Worm (Caenorhabditis elegans) whole organism, midembryonic: ENCODE results near the gene his-59.

Source experiments
- T22C8.4 ChIP-seq: fragments of 200-800 bp; sonication (Bioruptor generic); IDR thresholded peaks from 2 replicates; pipeline ENCODE4 v1.3.6; 2022; ENCODE audit warnings: missing genetic modification characterization, missing compliant biosample characterization
- cog-1 ChIP-seq: sonication (generic microtip); optimal IDR thresholded peaks from 2 replicates; lab custom pipeline; 2016; ENCODE audit warnings: missing genetic modification characterization, missing compliant biosample characterization
- flt-1 ChIP-seq: fragments of 200-800 bp; sonication (Bioruptor generic); IDR thresholded peaks from 2 replicates; pipeline ENCODE4 v1.3.6; 2022; ENCODE audit warnings: missing genetic modification characterization, missing compliant biosample characterization
- med-1 ChIP-seq: sonication (generic microtip); optimal IDR thresholded peaks from 2 replicates; lab custom pipeline; 2017; ENCODE audit warnings: missing genetic modification characterization, mild to moderate bottlenecking, missing compliant biosample characterization, antibody characterized with exemption, missing genetic modification reagents; ENCODE audit not compliant: insufficient read depth
- ref-1 ChIP-seq: fragments of 200-800 bp; sonication (Bioruptor generic); conservative IDR thresholded peaks from 2 replicates; pipeline ENCODE4 v1.3.6; 2022; ENCODE audit warnings: missing genetic modification reagents, missing genetic modification characterization, missing compliant biosample characterization
- tab-1 ChIP-seq: fragments of 200-800 bp; sonication (Bioruptor generic); IDR thresholded peaks from 2 replicates; pipeline ENCODE4 v1.3.6; 2022; ENCODE audit warnings: missing genetic modification characterization, missing compliant biosample characterization
- ztf-23 ChIP-seq: fragments of 200-800 bp; sonication (Bioruptor generic); IDR thresholded peaks from 2 replicates; pipeline ENCODE4 v1.3.6; 2022; ENCODE audit warnings: missing genetic modification reagents, missing genetic modification characterization, missing compliant biosample characterization

ce11 chrIV:7465857-7466256 lies 22.2 kb upstream of the his-59 start, which contains the start of gene F13B6.3:
- TF ChIP-seq cog-1 (tag; lab: Kevin White, UChicago) (no peak), T22C8.4 (GFP tag; lab: Robert Waterston, UW) (no peak), med-1 (GFP tag; lab: Kevin White, UChicago) (no peak), flt-1 (no peak), ref-1 (GFP tag; lab: Robert Waterston, UW) (no peak), tab-1 (GFP tag; lab: Robert Waterston, UW) (no peak), ztf-23 (GFP tag; lab: Robert Waterston, UW) (no peak)
